Worm (Caenorhabditis elegans) whole organism, early embryonic: Measurements from ENCODE around the gene K09E9.1.

ENCODE experiments used
- B0310.2 ChIP-seq: sonication (generic microtip); optimal IDR thresholded peaks from 2 replicates; lab custom pipeline; 2016; ENCODE audit warnings: mild to moderate bottlenecking, missing genetic modification characterization, missing compliant biosample characterization
- F13C5.2 ChIP-seq: sonication (generic microtip); optimal IDR thresholded peaks from 2 replicates; lab custom pipeline; 2017; ENCODE audit warnings: mild to moderate bottlenecking, missing genetic modification characterization, inconsistent platforms, missing compliant biosample characterization
- aly-1 ChIP-seq: sonication (generic microtip); optimal IDR thresholded peaks from 2 replicates; lab custom pipeline; 2016; ENCODE audit warnings: missing genetic modification characterization, missing compliant biosample characterization
- ama-1 ChIP-seq: fragments of 150-350 bp; optimal IDR thresholded peaks from 2 replicates; lab custom pipeline; 2014
- ceh-13 ChIP-seq: fragments of 200-800 bp; sonication (Bioruptor generic); optimal IDR thresholded peaks from 2 replicates; lab custom pipeline; 2018; ENCODE audit warnings: mild to moderate bottlenecking, missing genetic modification characterization, missing compliant biosample characterization
- ceh-36 ChIP-seq: sonication (generic microtip); optimal IDR thresholded peaks from 2 replicates; lab custom pipeline; 2016; ENCODE audit warnings: missing genetic modification characterization, inconsistent platforms, missing compliant biosample characterization
- ets-7 ChIP-seq: sonication (generic microtip); optimal IDR thresholded peaks from 2 replicates; lab custom pipeline; 2016; ENCODE audit warnings: missing genotype, missing genetic modification characterization, missing compliant biosample characterization
- flt-1 ChIP-seq: fragments of 200-800 bp; sonication (Bioruptor generic); IDR thresholded peaks from 2 replicates; pipeline ENCODE4 v1.3.6; 2022; ENCODE audit warnings: missing genetic modification characterization, missing compliant biosample characterization
- hmbx-1 ChIP-seq: sonication (generic microtip); optimal IDR thresholded peaks from 2 replicates; lab custom pipeline; 2016; ENCODE audit warnings: mild to moderate bottlenecking, missing genetic modification characterization, missing compliant biosample characterization
- hmg-4 ChIP-seq: fragments of 200-800 bp; sonication (Bioruptor generic); optimal IDR thresholded peaks from 2 replicates; lab custom pipeline; 2018; ENCODE audit warnings: mild to moderate bottlenecking, missing genetic modification characterization, missing compliant biosample characterization
- hnd-1 ChIP-seq: sonication (generic microtip); optimal IDR thresholded peaks from 2 replicates; lab custom pipeline; 2016; ENCODE audit warnings: missing genetic modification characterization, missing compliant biosample characterization
- pes-1 ChIP-seq: fragments of 200-800 bp; sonication (Bioruptor generic); IDR thresholded peaks from 2 replicates; pipeline ENCODE4 v1.3.6; 2022; ENCODE audit warnings: missing genetic modification reagents, missing genetic modification characterization, missing compliant biosample characterization
- scrt-1 ChIP-seq: fragments of 200-800 bp; sonication (Bioruptor generic); IDR thresholded peaks from 2 replicates; pipeline ENCODE4 v1.3.6; 2022; ENCODE audit warnings: missing genetic modification characterization, missing compliant biosample characterization
- sea-1 ChIP-seq: fragments of 200-800 bp; sonication (Bioruptor generic); conservative IDR thresholded peaks from 2 replicates; pipeline ENCODE4 v1.3.6; 2022; ENCODE audit warnings: missing genetic modification characterization, missing compliant biosample characterization
- tbx-11 ChIP-seq: fragments of 200-800 bp; sonication (Bioruptor generic); IDR thresholded peaks from 2 replicates; pipeline ENCODE4 v1.3.6; 2022; ENCODE audit warnings: missing genetic modification characterization, missing compliant biosample characterization
- tbx-37 ChIP-seq: fragments of 200-800 bp; sonication (Bioruptor generic); conservative IDR thresholded peaks from 2 replicates; pipeline ENCODE4 v1.3.6; 2022; ENCODE audit warnings: missing genetic modification reagents, missing genetic modification characterization, missing compliant biosample characterization
- tra-4 ChIP-seq: sonication (generic microtip); optimal IDR thresholded peaks from 2 replicates; lab custom pipeline; 2017; ENCODE audit warnings: missing genetic modification characterization, missing compliant biosample characterization

Gene K09E9.1

ce11 chrX:15600512-15601117 lies 19.7 kb upstream of the K09E9.1 start, which contains the start of gene ent-2:
Gene ent-2 (plus strand): TSS chrX:15601067.
- TF ChIP-seq hmg-4 (GFP tag; lab: Kevin White, UChicago) (peak; percentile 55), ceh-36 (tag; lab: Kevin White, UChicago) (no peak), tra-4 (tag; lab: Kevin White, UChicago) (no peak), ceh-13 (GFP tag; lab: Kevin White, UChicago) (no peak), ets-7 (tag; lab: Kevin White, UChicago) (no peak), pes-1 (GFP tag; lab: Robert Waterston, UW) (no peak), hnd-1 (tag; lab: Kevin White, UChicago) (no peak), scrt-1 (GFP tag; lab: Robert Waterston, UW) (no peak), tbx-37 (no peak)

ce11 chrX:15604236-15604635 lies 16.1 kb upstream of the K09E9.1 start:
- TF ChIP-seq hmg-4 (GFP tag; lab: Kevin White, UChicago), result no peak
- no peak for TF ChIP-seq B0310.2
- no peak for TF ChIP-seq hnd-1 (tag; lab: Kevin White, UChicago)
- TF ChIP-seq scrt-1 (GFP tag; lab: Robert Waterston, UW), result no peak
- TF ChIP-seq ceh-36 (tag; lab: Kevin White, UChicago), result no peak
- TF ChIP-seq flt-1 (GFP tag; lab: Robert Waterston, UW), result no peak
- no peak for TF ChIP-seq tbx-11
- no peak for TF ChIP-seq ama-1
- no peak for TF ChIP-seq pes-1 (GFP tag; lab: Robert Waterston, UW)
- TF ChIP-seq aly-1 (tag; lab: Kevin White, UChicago), result no peak
- TF ChIP-seq tra-4 (tag; lab: Kevin White, UChicago), result no peak
- TF ChIP-seq sea-1 (GFP tag; lab: Robert Waterston, UW), result no peak
- TF ChIP-seq hmbx-1 (tag; lab: Kevin White, UChicago), result no peak
- TF ChIP-seq ets-7 (tag; lab: Kevin White, UChicago), result no peak
- TF ChIP-seq ceh-13 (GFP tag; lab: Kevin White, UChicago), result no peak

- no peak for TF ChIP-seq tra-4 (tag; lab: Kevin White, UChicago)
- TF ChIP-seq aly-1 (tag; lab: Kevin White, UChicago), result peak; percentile 22
- no peak for TF ChIP-seq hmbx-1 (tag; lab: Kevin White, UChicago)
- TF ChIP-seq F13C5.2, result peak; percentile 18
- TF ChIP-seq ets-7 (tag; lab: Kevin White, UChicago), result no peak
- no peak for TF ChIP-seq ama-1
- 0 out of 2 replicates have a peak, but pooled peaks have one; percentile 39 for TF ChIP-seq sea-1 (GFP tag; lab: Robert Waterston, UW)
- TF ChIP-seq pes-1 (GFP tag; lab: Robert Waterston, UW), result peak; percentile 45; the same call in 1 of the 2 replicates
- TF ChIP-seq B0310.2, result peak; percentile 22
- TF ChIP-seq tbx-37, result no peak
- no peak for TF ChIP-seq hnd-1 (tag; lab: Kevin White, UChicago)
- no peak for TF ChIP-seq ceh-13 (GFP tag; lab: Kevin White, UChicago)
- no peak for TF ChIP-seq flt-1 (GFP tag; lab: Robert Waterston, UW)
- peak; percentile 83 for TF ChIP-seq hmg-4 (GFP tag; lab: Kevin White, UChicago)
- no peak for TF ChIP-seq ceh-36 (tag; lab: Kevin White, UChicago)
- no peak for TF ChIP-seq tbx-11
- no peak for TF ChIP-seq scrt-1 (GFP tag; lab: Robert Waterston, UW)
These were observed 13.6 kb upstream of the K09E9.1 start, which contains the start of gene rab-14 for ce11 chrX:15606585-15607276. Gene rab-14 (minus strand): TSS chrX:15606635.

ce11 chrX:15607498-15608019 lies 12.7 kb upstream of the K09E9.1 start, which contains the start of gene nipi-3:
Gene nipi-3 (plus strand): TSS chrX:15607969.
- TF ChIP-seq sea-1 (GFP tag; lab: Robert Waterston, UW) (no peak), flt-1 (GFP tag; lab: Robert Waterston, UW) (no peak), scrt-1 (GFP tag; lab: Robert Waterston, UW) (no peak), hnd-1 (tag; lab: Kevin White, UChicago) (no peak), aly-1 (tag; lab: Kevin White, UChicago) (no peak), hmg-4 (GFP tag; lab: Kevin White, UChicago) (no peak), ceh-13 (GFP tag; lab: Kevin White, UChicago) (no peak), tbx-11 (no peak), ama-1 (no peak), pes-1 (GFP tag; lab: Robert Waterston, UW) (no peak), ceh-36 (tag; lab: Kevin White, UChicago) (no peak), F13C5.2 (no peak)

- TF ChIP-seq hnd-1 (tag; lab: Kevin White, UChicago) (no peak), scrt-1 (GFP tag; lab: Robert Waterston, UW) (no peak), tra-4 (tag; lab: Kevin White, UChicago) (no peak), aly-1 (tag; lab: Kevin White, UChicago) (no peak), hmbx-1 (tag; lab: Kevin White, UChicago) (no peak), F13C5.2 (no peak), ama-1 (no peak), ets-7 (tag; lab: Kevin White, UChicago) (no peak), tbx-11 (no peak), tbx-37 (no peak), B0310.2 (no peak), ceh-36 (tag; lab: Kevin White, UChicago) (no peak), ceh-13 (GFP tag; lab: Kevin White, UChicago) (no peak), pes-1 (GFP tag; lab: Robert Waterston, UW) (no peak), flt-1 (GFP tag; lab: Robert Waterston, UW) (no peak), hmg-4 (GFP tag; lab: Kevin White, UChicago) (no peak)
These were observed 11.7 kb upstream of the K09E9.1 start for ce11 chrX:15608593-15608992.

DNA sequence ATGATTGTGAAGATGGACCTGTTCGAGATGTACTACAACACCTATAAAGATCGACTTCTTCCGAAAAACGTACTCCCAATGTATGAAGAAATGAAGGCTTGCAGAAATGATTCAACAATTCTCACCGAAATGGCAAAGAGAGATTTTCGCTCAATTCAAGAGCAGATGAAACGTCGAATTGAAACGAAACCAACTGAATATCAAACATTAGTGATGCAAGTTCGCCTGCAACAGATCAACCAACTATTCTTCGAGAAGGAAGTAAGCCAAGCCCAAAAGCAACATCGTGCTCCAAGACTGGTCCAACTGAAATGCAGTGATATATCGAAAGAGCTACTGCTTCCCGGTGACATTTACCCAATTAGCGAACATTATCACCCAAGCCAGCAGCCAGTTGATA lies 10.6 kb upstream of the K09E9.1 start:
- TF ChIP-seq ama-1 (no peak), hmg-4 (GFP tag; lab: Kevin White, UChicago) (no peak), scrt-1 (GFP tag; lab: Robert Waterston, UW) (no peak), ets-7 (tag; lab: Kevin White, UChicago) (no peak), tbx-37 (no peak), hnd-1 (tag; lab: Kevin White, UChicago) (no peak), B0310.2 (no peak), hmbx-1 (tag; lab: Kevin White, UChicago) (no peak), tbx-11 (no peak), ceh-13 (GFP tag; lab: Kevin White, UChicago) (no peak), ceh-36 (tag; lab: Kevin White, UChicago) (no peak), flt-1 (GFP tag; lab: Robert Waterston, UW) (no peak)
